Fruit fly (Drosophila melanogaster) whole organism, embryonic: ENCODE results near the gene CG14419.

Experiments used
- Adf1 ChIP-seq: fragments of 200-800 bp; sonication (Bioruptor generic); IDR thresholded peaks from 2 replicates; pipeline ENCODE4 v1.3.6; 2022; ENCODE audit warnings: missing biosample characterization, missing genetic modification characterization
- B-H2 ChIP-seq: fragments of 200-800 bp; sonication (Bioruptor generic); optimal IDR thresholded peaks from 2 replicates; lab custom pipeline; 2018; ENCODE audit warnings: missing biosample characterization, mild to moderate bottlenecking, missing genetic modification characterization
- CG11696 ChIP-seq: fragments of 200-800 bp; sonication (Bioruptor generic); IDR thresholded peaks from 2 replicates; pipeline ENCODE4 v1.3.6; 2022; ENCODE audit warnings: missing biosample characterization, missing genetic modification characterization
- CG12104 ChIP-seq: fragments of 200-800 bp; sonication (Bioruptor generic); optimal IDR thresholded peaks from 3 replicates; lab custom pipeline; 2016; ENCODE audit warnings: missing biosample characterization, missing genetic modification characterization
- CG12391 ChIP-seq: fragments of 200-800 bp; sonication (Bioruptor generic); optimal IDR thresholded peaks from 3 replicates; lab custom pipeline; 2018; ENCODE audit warnings: missing biosample characterization, mild to moderate bottlenecking, missing genetic modification characterization, moderate library complexity
- CG13424 ChIP-seq: fragments of 200-800 bp; sonication (Bioruptor generic); optimal IDR thresholded peaks from 2 replicates; lab custom pipeline; 2019; ENCODE audit warnings: missing biosample characterization, mild to moderate bottlenecking, missing genetic modification characterization, moderate library complexity
- CG16779 ChIP-seq: fragments of 200-800 bp; sonication (Bioruptor generic); IDR thresholded peaks from 2 replicates; pipeline ENCODE4 v1.3.6; 2022; ENCODE audit warnings: missing biosample characterization, missing genetic modification characterization
- CG16863 ChIP-seq: fragments of 200-800 bp; sonication (Bioruptor generic); optimal IDR thresholded peaks from 3 replicates; lab custom pipeline; 2016; ENCODE audit warnings: missing biosample characterization, missing genetic modification characterization
- CG17612 ChIP-seq: fragments of 200-800 bp; sonication (Bioruptor generic); IDR thresholded peaks from 2 replicates; pipeline ENCODE4 v1.3.6; 2022; ENCODE audit warnings: missing biosample characterization, missing genetic modification characterization
- CG18476 ChIP-seq: fragments of 200-800 bp; sonication (Bioruptor generic); optimal IDR thresholded peaks from 2 replicates; lab custom pipeline; 2016; ENCODE audit warnings: missing biosample characterization, mild to moderate bottlenecking, missing genetic modification characterization
- CG18764 ChIP-seq: fragments of 200-800 bp; sonication (Bioruptor generic); optimal IDR thresholded peaks from 3 replicates; lab custom pipeline; 2016; ENCODE audit warnings: missing biosample characterization, missing genetic modification characterization
- CG31365 ChIP-seq: fragments of 200-800 bp; sonication (Bioruptor generic); optimal IDR thresholded peaks from 2 replicates; lab custom pipeline; 2018; ENCODE audit warnings: missing biosample characterization, mild to moderate bottlenecking, missing genetic modification characterization
- CG32532 ChIP-seq: fragments of 200-800 bp; sonication (Bioruptor generic); IDR thresholded peaks from 2 replicates; pipeline ENCODE4 v1.3.6; 2022; ENCODE audit warnings: missing biosample characterization, missing genetic modification characterization
- CG32772 ChIP-seq: fragments of 200-800 bp; sonication (Bioruptor generic); IDR thresholded peaks from 2 replicates; pipeline ENCODE4 v1.3.6; 2022; ENCODE audit warnings: missing biosample characterization, missing genetic modification characterization
- CG3407 ChIP-seq: fragments of 200-800 bp; sonication (Bioruptor generic); optimal IDR thresholded peaks from 2 replicates; lab custom pipeline; 2018; ENCODE audit warnings: missing biosample characterization, mild to moderate bottlenecking, missing genetic modification characterization
- CG34224 ChIP-seq: fragments of 200-800 bp; sonication (Bioruptor generic); IDR thresholded peaks from 3 replicates; pipeline ENCODE4 v1.3.6; 2022; ENCODE audit warnings: missing biosample characterization, missing genetic modification characterization; ENCODE audit not compliant: partially characterized antibody
- CG34376 ChIP-seq: fragments of 200-800 bp; sonication (Bioruptor generic); optimal IDR thresholded peaks from 2 replicates; lab custom pipeline; 2018; ENCODE audit warnings: missing biosample characterization, mild to moderate bottlenecking, missing genetic modification characterization
- CG4617 ChIP-seq: fragments of 200-800 bp; sonication (Bioruptor generic); optimal IDR thresholded peaks from 3 replicates; lab custom pipeline; 2016; ENCODE audit warnings: missing biosample characterization, missing genetic modification characterization, borderline replicate concordance
- CG6254 ChIP-seq: fragments of 200-800 bp; sonication (Bioruptor generic); optimal IDR thresholded peaks from 3 replicates; lab custom pipeline; 2017; ENCODE audit warnings: mild to moderate bottlenecking, missing biosample characterization, missing genetic modification reagents, missing genetic modification characterization
- CG6689 ChIP-seq: fragments of 200-800 bp; sonication (Bioruptor generic); IDR thresholded peaks from 2 replicates; pipeline ENCODE4 v1.3.6; 2022; ENCODE audit warnings: missing biosample characterization, missing genetic modification characterization
- CG7372 ChIP-seq: fragments of 200-800 bp; sonication (Bioruptor generic); IDR thresholded peaks from 2 replicates; pipeline ENCODE4 v1.3.6; 2022; ENCODE audit warnings: missing biosample characterization, missing genetic modification characterization
- CG7839 ChIP-seq: fragments of 200-800 bp; sonication (Bioruptor generic); optimal IDR thresholded peaks from 3 replicates; lab custom pipeline; 2018; ENCODE audit warnings: missing biosample characterization, mild to moderate bottlenecking, missing genetic modification characterization, moderate library complexity
- CG7987 ChIP-seq: fragments of 200-800 bp; sonication (Bioruptor generic); optimal IDR thresholded peaks from 2 replicates; lab custom pipeline; 2018; ENCODE audit warnings: missing biosample characterization, mild to moderate bottlenecking, missing genetic modification characterization, moderate library complexity
- CrebB ChIP-seq: fragments of 200-800 bp; sonication (Bioruptor generic); optimal IDR thresholded peaks from 3 replicates; lab custom pipeline; 2018; ENCODE audit warnings: missing biosample characterization, mild to moderate bottlenecking, missing genetic modification characterization
- D ChIP-seq, 2 experiments: fragments of 200-800 bp in 1 of 2; fragments of >200 bp in 1 of 2; sonication (Bioruptor generic) in 1 of 2; optimal IDR thresholded peaks; 2 replicates in 1 of 2; 3 replicates in 1 of 2; lab custom pipeline; 2017; ENCODE audit warnings: mild to moderate bottlenecking in 1 of 2, missing biosample characterization in 1 of 2, missing genetic modification characterization in 1 of 2, missing genetic modification reagents in 1 of 2
- Dad ChIP-seq: fragments of 200-800 bp; sonication (Bioruptor generic); optimal IDR thresholded peaks from 3 replicates; lab custom pipeline; 2016; ENCODE audit warnings: missing biosample characterization, missing genetic modification characterization
- Dek ChIP-seq: fragments of 200-800 bp; sonication (Bioruptor generic); optimal IDR thresholded peaks from 3 replicates; lab custom pipeline; 2019; ENCODE audit warnings: missing biosample characterization, mild to moderate bottlenecking, missing genetic modification characterization, moderate library complexity
- Fer2 ChIP-seq: fragments of 200-800 bp; sonication (Bioruptor generic); optimal IDR thresholded peaks from 2 replicates; lab custom pipeline; 2018; ENCODE audit warnings: missing biosample characterization, mild to moderate bottlenecking, missing genetic modification characterization, moderate library complexity
- H2.0 ChIP-seq: fragments of 200-800 bp; sonication (Bioruptor generic); IDR thresholded peaks from 2 replicates; pipeline ENCODE4 v1.3.6; 2022; ENCODE audit warnings: missing biosample characterization, missing genetic modification characterization
- HLH4C ChIP-seq: fragments of 200-800 bp; sonication (Bioruptor generic); IDR thresholded peaks from 3 replicates; pipeline ENCODE4 v1.3.6; 2022; ENCODE audit warnings: missing biosample characterization, missing genetic modification characterization; ENCODE audit not compliant: partially characterized antibody
- Hmx ChIP-seq: fragments of 200-800 bp; sonication (Bioruptor generic); optimal IDR thresholded peaks from 2 replicates; lab custom pipeline; 2016; ENCODE audit warnings: missing biosample characterization, missing genetic modification characterization
- Hsf ChIP-seq: fragments of 200-800 bp; sonication (Bioruptor generic); optimal IDR thresholded peaks from 3 replicates; lab custom pipeline; 2016; ENCODE audit warnings: missing biosample characterization, missing genetic modification characterization
- Lpt ChIP-seq: fragments of >200 bp; optimal IDR thresholded peaks from 2 replicates; lab custom pipeline; 2018; ENCODE audit warnings: missing biosample characterization, missing genetic modification characterization
- Oaz ChIP-seq: fragments of 200-800 bp; sonication (Bioruptor generic); IDR thresholded peaks from 2 replicates; pipeline ENCODE4 v1.3.6; 2022; ENCODE audit warnings: missing biosample characterization, missing genetic modification characterization
- Six4 ChIP-seq: fragments of 200-800 bp; sonication (Bioruptor generic); optimal IDR thresholded peaks from 2 replicates; lab custom pipeline; 2016; ENCODE audit warnings: missing biosample characterization, missing genetic modification characterization
- Tbp ChIP-seq: fragments of >200 bp; optimal IDR thresholded peaks from 2 replicates; lab custom pipeline; 2018; ENCODE audit warnings: missing biosample characterization, missing genetic modification characterization
- aop ChIP-seq: fragments of 200-800 bp; sonication (Bioruptor generic); IDR thresholded peaks from 2 replicates; pipeline ENCODE4 v1.3.6; 2022; ENCODE audit warnings: missing biosample characterization, missing genetic modification characterization
- br ChIP-seq: fragments of >200 bp; optimal IDR thresholded peaks from 2 replicates; lab custom pipeline; 2017
- chinmo ChIP-seq: fragments of 200-800 bp; sonication (Bioruptor generic); IDR thresholded peaks from 4 replicates; pipeline ENCODE4 v1.3.6; 2022; ENCODE audit warnings: missing biosample characterization, missing genetic modification characterization; ENCODE audit not compliant: partially characterized antibody
- dan ChIP-seq: fragments of 200-800 bp; sonication (Bioruptor generic); IDR thresholded peaks from 2 replicates; pipeline ENCODE4 v1.3.6; 2022; ENCODE audit warnings: missing biosample characterization, missing genetic modification characterization
- her ChIP-seq: fragments of 200-800 bp; sonication (Bioruptor generic); optimal IDR thresholded peaks from 2 replicates; lab custom pipeline; 2016; ENCODE audit warnings: missing biosample characterization, missing genetic modification characterization
- hkb ChIP-seq, 2 experiments: fragments of 200-800 bp in 1 of 2; fragments of >200 bp in 1 of 2; sonication (Bioruptor generic) in 1 of 2; IDR thresholded peaks in 1 of 2; optimal IDR thresholded peaks in 1 of 2; 2 replicates each; pipeline versions ENCODE4 v1.3.6 to Lab custom; 2017 to 2022; ENCODE audit warnings: missing biosample characterization in 1 of 2, missing genetic modification characterization in 1 of 2
- hth ChIP-seq: fragments of >200 bp; optimal IDR thresholded peaks from 2 replicates; lab custom pipeline; 2017; ENCODE audit warnings: inconsistent platforms
- inv ChIP-seq: fragments of 200-800 bp; sonication (Bioruptor generic); IDR thresholded peaks from 2 replicates; pipeline ENCODE4 v1.3.6; 2022; ENCODE audit warnings: missing biosample characterization, missing genetic modification characterization; ENCODE audit not compliant: partially characterized antibody
- peb ChIP-seq: fragments of 200-800 bp; sonication (Bioruptor generic); IDR thresholded peaks from 2 replicates; pipeline ENCODE4 v1.3.6; 2022; ENCODE audit warnings: missing biosample characterization, missing genetic modification characterization
- seq ChIP-seq: fragments of 200-800 bp; sonication (Bioruptor generic); IDR thresholded peaks from 2 replicates; pipeline ENCODE4 v1.3.6; 2022; ENCODE audit warnings: missing biosample characterization, missing genetic modification characterization
- sug ChIP-seq: fragments of 200-800 bp; optimal IDR thresholded peaks from 2 replicates; lab custom pipeline; 2019; ENCODE audit warnings: missing biosample characterization, mild to moderate bottlenecking, missing genetic modification characterization, moderate library complexity
- twi ChIP-seq: fragments of 200-800 bp; optimal IDR thresholded peaks from 2 replicates; lab custom pipeline; 2019; ENCODE audit warnings: missing biosample characterization, mild to moderate bottlenecking, missing genetic modification characterization, moderate library complexity
- tx ChIP-seq: fragments of 200-800 bp; sonication (Bioruptor generic); optimal IDR thresholded peaks from 2 replicates; lab custom pipeline; 2016; ENCODE audit warnings: missing biosample characterization, missing genetic modification characterization
- vnd ChIP-seq: fragments of 200-800 bp; sonication (Bioruptor generic); IDR thresholded peaks from 3 replicates; pipeline ENCODE4 v1.3.6; 2022; ENCODE audit warnings: missing biosample characterization, missing genetic modification characterization; ENCODE audit not compliant: partially characterized antibody

Gene CG14419

dm6 chrX:2907105-2907694, 21.5 kb upstream of the CG14419 start (continued):
- TF ChIP-seq CG11696 (no peak), seq (no peak), chinmo (GFP tag; lab: Robert Waterston, UW) (no peak), CG31365 (tag; lab: Kevin White, UChicago) (no peak), CG6254 (GFP tag; lab: Kevin White, UChicago) (no peak), CG32532 (no peak), br (lab: Kevin White, UChicago) (no peak), Fer2 (tag; lab: Kevin White, UChicago) (no peak), CG16779 (GFP tag; lab: Robert Waterston, UW) (no peak), hth (lab: Kevin White, UChicago) (no peak), CG4617 (GFP tag; lab: Kevin White, UChicago) (no peak), Adf1 (no peak), Dad (GFP tag; lab: Kevin White, UChicago) (no peak), CG34224 (no peak), hkb (optimal IDR thresholded peaks at IDR 0.05; lab: Kevin White, UChicago) (no peak), hkb (GFP tag; IDR thresholded peaks at IDR 0.05; lab: Robert Waterston, UW) (no peak), CG6689 (GFP tag; lab: Robert Waterston, UW) (peak; percentile 35; the same call in 1 of the 2 replicates), CG16863 (GFP tag; lab: Kevin White, UChicago) (no peak), dan (GFP tag; lab: Robert Waterston, UW) (no peak), D (optimal IDR thresholded peaks at IDR 0.05; lab: Kevin White, UChicago) (no peak), D (GFP tag; optimal IDR thresholded peaks at IDR 0.05; lab: Kevin White, UChicago) (no peak), CG7372 (GFP tag; lab: Robert Waterston, UW) (0 out of 2 replicates have a peak, but pooled peaks have one; percentile 9), twi (tag; lab: Kevin White, UChicago) (no peak), sug (tag; lab: Kevin White, UChicago) (no peak), tx (GFP tag; lab: Kevin White, UChicago) (no peak), CG18764 (GFP tag; lab: Kevin White, UChicago) (no peak), Hmx (GFP tag; lab: Kevin White, UChicago) (no peak), H2.0 (GFP tag; lab: Robert Waterston, UW) (0 out of 2 replicates have a peak, but pooled peaks have one; percentile 9), CG7839 (tag; lab: Kevin White, UChicago) (peak; percentile 21), CG32772 (GFP tag; lab: Robert Waterston, UW) (0 out of 2 replicates have a peak, but pooled peaks have one; percentile 21), CG18476 (no peak), CG12104 (GFP tag; lab: Kevin White, UChicago) (no peak), CrebB (no peak), HLH4C (GFP tag; lab: Robert Waterston, UW) (no peak), inv (no peak), CG34376 (GFP tag; lab: Kevin White, UChicago) (no peak), CG12391 (tag; lab: Kevin White, UChicago) (peak; percentile 11), CG13424 (tag; lab: Kevin White, UChicago) (no peak), Dek (tag; lab: Kevin White, UChicago) (no peak), aop (no peak), CG3407 (GFP tag; lab: Kevin White, UChicago) (no peak), CG17612 (GFP tag; lab: Robert Waterston, UW) (no peak), vnd (no peak), peb (no peak), Oaz (no peak), Tbp (GFP tag; lab: Kevin White, UChicago) (no peak), her (GFP tag; lab: Kevin White, UChicago) (no peak), CG7987 (GFP tag; lab: Kevin White, UChicago) (no peak), Hsf (GFP tag; lab: Kevin White, UChicago) (peak; percentile 1), B-H2 (no peak), Six4 (no peak), Lpt (GFP tag; lab: Kevin White, UChicago) (no peak)
